Fruit fly (Drosophila melanogaster) whole organism, wandering third instar larva: ENCODE data around the gene CG6168.

ENCODE experiments used
- Hr78 ChIP-seq: fragments of >200 bp; optimal IDR thresholded peaks from 2 replicates; lab custom pipeline; 2017; ENCODE audit warnings: missing biosample characterization, missing genetic modification characterization
- h ChIP-seq: fragments of 200-800 bp; sonication (Bioruptor generic); optimal IDR thresholded peaks from 3 replicates; lab custom pipeline; 2016; ENCODE audit warnings: missing biosample characterization, mild to moderate bottlenecking, missing genetic modification characterization

- TF ChIP-seq Hr78 (no peak), h (GFP tag; lab: Kevin White, UChicago) (no peak)
Measured at dm6 chr3L:11355429-11356327, 34.2 kb upstream of the CG6168 start.
